Worm (Caenorhabditis elegans): ENCODE results near the gene pat-2.

The pat-2 gene

DNA sequence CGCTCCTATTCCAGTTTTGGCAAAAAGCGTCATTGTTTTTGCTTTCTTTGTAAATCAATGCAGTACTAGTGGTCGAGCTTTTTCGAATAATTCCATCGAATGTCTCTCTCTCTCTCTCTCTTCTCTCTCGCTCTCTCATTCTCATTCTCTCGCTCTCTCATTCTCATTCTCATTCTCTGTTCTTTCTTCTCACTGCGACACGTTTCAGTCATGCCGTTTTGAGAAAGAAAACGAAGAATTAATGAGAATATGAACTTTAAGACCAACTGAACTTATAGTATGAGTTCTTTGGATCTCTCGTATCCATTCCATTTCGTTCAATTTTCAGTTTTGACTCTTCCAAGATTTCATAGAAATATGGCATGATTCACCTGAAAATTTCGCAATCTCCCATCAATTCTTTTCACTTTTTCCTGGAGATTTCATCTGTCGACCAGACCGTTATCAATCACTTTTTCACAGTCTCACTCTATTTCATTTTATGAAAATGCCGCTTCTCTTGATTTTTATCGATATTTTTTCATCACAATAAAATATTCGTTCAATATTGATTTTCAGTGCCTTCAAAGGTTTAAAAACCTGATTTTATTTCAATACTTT is 46.2 kb upstream of the pat-2 start:
- TF ChIP-seq mcd-1 (GFP tag; IDR thresholded peaks at IDR 0.05) (no peak), T07F8.4 (tag; optimal IDR thresholded peaks at IDR 0.05) (no peak), repo-1 (tag; optimal IDR thresholded peaks at IDR 0.05) (no peak), hmg-1.2 (GFP tag; IDR thresholded peaks at IDR 0.05) (peak; percentile 36; the same call in 1 of the 2 replicates), bed-2 (GFP tag; IDR thresholded peaks at IDR 0.05) (no peak), ztf-26 (tag; optimal IDR thresholded peaks at IDR 0.05) (no peak), ekl-4 (GFP tag; IDR thresholded peaks at IDR 0.05) (no peak), hsf-1 (GFP tag; IDR thresholded peaks at IDR 0.05) (no peak), attf-5 (GFP tag; optimal IDR thresholded peaks at IDR 0.05) (peak; percentile 2), fkh-3 (tag; optimal IDR thresholded peaks at IDR 0.05) (no peak), nhr-80 (tag; optimal IDR thresholded peaks at IDR 0.05) (peak; percentile 57), T26A5.8 (tag; optimal IDR thresholded peaks at IDR 0.05) (no peak), ceh-100 (GFP tag; IDR thresholded peaks at IDR 0.05) (no peak), cebp-1 (GFP tag; IDR thresholded peaks at IDR 0.05) (peak; percentile 89), cebp-1 (tag; optimal IDR thresholded peaks at IDR 0.05) (peak; percentile 97), snpc-1.3 (tag; optimal IDR thresholded peaks at IDR 0.05; ENCODE audit: insufficient read depth) (no peak), B0336.3 (GFP tag; IDR thresholded peaks at IDR 0.05) (no peak), lir-1 (GFP tag; conservative IDR thresholded peaks at IDR 0.05) (no peak), chd-7 (tag; optimal IDR thresholded peaks at IDR 0.05) (no peak), F52B5.7 (tag; optimal IDR thresholded peaks at IDR 0.05) (no peak)

DNA sequence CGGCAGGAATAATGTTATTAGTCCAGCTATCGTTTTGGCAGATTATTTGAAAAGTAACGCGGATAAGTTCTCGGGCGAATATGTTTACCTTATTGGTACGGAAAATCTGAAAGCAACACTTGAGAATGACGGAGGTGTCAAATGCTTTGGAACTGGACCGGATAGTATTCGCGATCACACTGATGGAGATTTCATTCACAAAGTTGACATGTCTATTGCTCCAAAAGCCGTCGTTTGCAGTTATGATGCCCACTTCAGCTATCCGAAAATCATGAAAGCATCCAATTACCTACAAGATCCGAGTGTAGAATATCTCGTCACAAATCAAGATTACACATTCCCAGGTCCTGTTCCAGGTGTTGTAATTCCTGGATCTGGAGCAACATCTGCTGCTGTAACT is 45.3 kb upstream of the pat-2 start:
- TF ChIP-seq unc-130 (GFP tag; optimal IDR thresholded peaks at IDR 0.05) (no peak), hsf-1 (GFP tag; IDR thresholded peaks at IDR 0.05) (0 out of 2 replicates have a peak, but pooled peaks have one; percentile 22), dpff-1 (tag; optimal IDR thresholded peaks at IDR 0.05) (no peak), lsl-1 (GFP tag; optimal IDR thresholded peaks at IDR 0.05) (no peak), akir-1 (GFP tag; optimal IDR thresholded peaks at IDR 0.05) (no peak)

DNA sequence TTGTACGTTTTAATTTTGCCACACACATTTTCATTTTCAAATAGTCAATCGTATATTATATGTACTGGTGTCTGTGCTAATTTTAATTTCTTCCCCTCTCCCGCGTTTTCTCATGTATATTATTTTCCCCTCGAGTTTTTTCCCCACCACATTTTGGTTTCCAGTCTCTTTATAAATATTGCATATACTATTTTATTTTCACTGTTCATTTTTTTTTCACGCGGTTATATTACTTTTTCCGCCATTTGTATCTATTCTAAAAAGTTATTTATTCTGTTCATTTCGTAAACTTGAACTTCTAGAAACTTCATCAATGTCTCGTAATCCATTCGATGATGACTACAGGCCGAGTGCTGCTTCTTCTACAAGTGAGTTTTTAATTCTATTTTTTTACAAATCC is 42.7 kb upstream of the pat-2 start, which contains the start of gene snap-29:
Gene snap-29, plus strand, starts transcription at position 301 of the 400 bp plus-strand sequence.
- TF ChIP-seq ztf-25 (GFP tag; IDR thresholded peaks at IDR 0.05), result no peak
- TF ChIP-seq nfyb-1 (GFP tag; IDR thresholded peaks at IDR 0.05), result 0 out of 2 replicates have a peak, but pooled peaks have one; percentile 9

DNA sequence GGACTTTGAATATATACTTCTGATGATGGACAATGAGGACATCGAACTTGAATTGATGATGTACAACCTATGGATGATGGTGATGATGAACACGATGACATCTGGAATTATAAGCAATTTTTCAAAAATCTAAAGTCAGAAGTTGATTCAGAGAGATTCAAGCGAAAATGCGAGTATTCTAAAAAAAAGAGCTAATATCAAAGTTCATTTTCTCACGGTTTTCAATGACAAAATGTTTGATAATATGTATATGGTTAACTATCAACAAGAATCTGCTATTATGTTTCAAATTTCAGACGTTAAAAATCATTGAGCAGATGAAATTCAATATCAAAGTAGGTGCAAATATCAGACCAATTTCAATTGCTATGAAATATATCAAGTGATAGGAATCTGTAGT is 38.8 kb upstream of the pat-2 start, which contains the start of gene K02D10.4:
Gene K02D10.4, minus strand, starts transcription at position 101 of the 400 bp plus-strand sequence.
- no peak for TF ChIP-seq nhr-120 (GFP tag; IDR thresholded peaks at IDR 0.05)
- TF ChIP-seq sea-2 (GFP tag; IDR thresholded peaks at IDR 0.05), result no peak
- TF ChIP-seq lsy-27 (tag; optimal IDR thresholded peaks at IDR 0.05; ENCODE audit: borderline replicate concordance, insufficient read depth), result no peak
- no peak for TF ChIP-seq lin-35 (GFP tag; optimal IDR thresholded peaks at IDR 0.05)
- no peak for TF ChIP-seq nhr-80 (tag; optimal IDR thresholded peaks at IDR 0.05)
- TF ChIP-seq ets-4 (GFP tag; optimal IDR thresholded peaks at IDR 0.05), result no peak
- TF ChIP-seq mes-4 (tag; optimal IDR thresholded peaks at IDR 0.05), result no peak
- no peak for TF ChIP-seq cebp-1 (GFP tag; IDR thresholded peaks at IDR 0.05)
- TF ChIP-seq cebp-1 (tag; optimal IDR thresholded peaks at IDR 0.05), result no peak
- no peak for TF ChIP-seq nhr-27 (tag; optimal IDR thresholded peaks at IDR 0.05)
- TF ChIP-seq mcd-1 (GFP tag; IDR thresholded peaks at IDR 0.05), result no peak
- no peak for TF ChIP-seq hlh-26 (GFP tag; conservative IDR thresholded peaks at IDR 0.05)
- no peak for TF ChIP-seq snpc-3.4 (tag; optimal IDR thresholded peaks at IDR 0.05)
- TF ChIP-seq B0336.3 (GFP tag; IDR thresholded peaks at IDR 0.05), result no peak
- TF ChIP-seq nfyb-1 (GFP tag; IDR thresholded peaks at IDR 0.05), result no peak
- no peak for TF ChIP-seq nfya-2 (GFP tag; IDR thresholded peaks at IDR 0.05)
- no peak for TF ChIP-seq F57A8.1 (GFP tag; optimal IDR thresholded peaks at IDR 0.05)
- no peak for TF ChIP-seq lag-1 (GFP tag; IDR thresholded peaks at IDR 0.05)
- TF ChIP-seq egl-18 (GFP tag; IDR thresholded peaks at IDR 0.05), result no peak
- no peak for TF ChIP-seq C06A6.2 (GFP tag; conservative IDR thresholded peaks at IDR 0.05)
